Fruit fly (Drosophila melanogaster) whole organism, wandering third instar larva: ENCODE data around the gene mRpL9.

Experiments
- GATAd ChIP-seq: sonication (Bioruptor generic); optimal IDR thresholded peaks from 2 replicates; lab custom pipeline; 2016; ENCODE audit warnings: missing biosample characterization, missing genetic modification characterization
- Mio ChIP-seq: sonication (Bioruptor generic); optimal IDR thresholded peaks from 2 replicates; lab custom pipeline; 2016; ENCODE audit warnings: missing biosample characterization, missing genetic modification characterization
- OdsH ChIP-seq: fragments of 200-800 bp; sonication (Bioruptor generic); optimal IDR thresholded peaks from 2 replicates; lab custom pipeline; 2016; ENCODE audit warnings: missing biosample characterization, mild to moderate bottlenecking, missing genetic modification characterization
- h ChIP-seq: fragments of 200-800 bp; sonication (Bioruptor generic); optimal IDR thresholded peaks from 3 replicates; lab custom pipeline; 2016; ENCODE audit warnings: missing biosample characterization, mild to moderate bottlenecking, missing genetic modification characterization
- lola ChIP-seq: fragments of >200 bp; optimal IDR thresholded peaks from 2 replicates; lab custom pipeline; 2017; ENCODE audit warnings: missing biosample characterization, missing genetic modification characterization
- psq ChIP-seq: fragments of 200-800 bp; sonication (Bioruptor generic); optimal IDR thresholded peaks from 3 replicates; lab custom pipeline; 2017; ENCODE audit warnings: missing biosample characterization, mild to moderate bottlenecking, missing genetic modification characterization, moderate library complexity
- tai ChIP-seq: sonication (Bioruptor generic); optimal IDR thresholded peaks from 2 replicates; lab custom pipeline; 2016; ENCODE audit warnings: missing biosample characterization, missing genetic modification characterization
- woc ChIP-seq: sonication (Bioruptor generic); optimal IDR thresholded peaks from 2 replicates; lab custom pipeline; 2016; ENCODE audit warnings: missing biosample characterization, mild to moderate bottlenecking, missing genetic modification characterization

- TF ChIP-seq woc (GFP tag; lab: Kevin White, UChicago) (no peak), tai (GFP tag; lab: Kevin White, UChicago) (no peak), GATAd (no peak), h (no peak), psq (GFP tag; lab: Kevin White, UChicago) (no peak), Mio (no peak), lola (GFP tag; lab: Kevin White, UChicago) (no peak), OdsH (GFP tag; lab: Kevin White, UChicago) (no peak)
These were observed 38.1 kb upstream of the mRpL9 start for dm6 chr3R:15292241-15293004.
